Worm (Caenorhabditis elegans) whole organism, L3 larva: ENCODE data around the gene srh-25.

Source experiments
- jun-1 ChIP-seq: fragments of 150-350 bp; optimal IDR thresholded peaks from 2 replicates; lab custom pipeline; 2014; ENCODE audit warnings: missing biosample characterization, missing genetic modification reagents, missing genetic modification characterization
- lin-39 ChIP-seq: fragments of 150-350 bp; optimal IDR thresholded peaks from 2 replicates; lab custom pipeline; 2018; ENCODE audit warnings: missing biosample characterization, missing genetic modification reagents, missing genetic modification characterization
- nhr-77 ChIP-seq: fragments of 150-350 bp; optimal IDR thresholded peaks from 2 replicates; lab custom pipeline; 2014; ENCODE audit warnings: missing biosample characterization, missing genetic modification characterization
- sea-2 ChIP-seq: fragments of 150-350 bp; sonication (generic microtip); optimal IDR thresholded peaks from 4 replicates; lab custom pipeline; 2014; ENCODE audit warnings: missing biosample characterization, missing genetic modification reagents, missing genetic modification characterization
- zag-1 ChIP-seq: fragments of 150-350 bp; optimal IDR thresholded peaks from 2 replicates; lab custom pipeline; 2014; ENCODE audit warnings: missing biosample characterization, missing genetic modification characterization

ce11 chrV:12470324-12470723 lies 36.7 kb upstream of the srh-25 start:
- TF ChIP-seq zag-1 (tag; lab: Kevin White, UChicago): no peak
- TF ChIP-seq sea-2: no peak
- no peak for TF ChIP-seq lin-39 (tag; lab: Kevin White, UChicago)
- TF ChIP-seq nhr-77 (tag; lab: Kevin White, UChicago): no peak
- no peak for TF ChIP-seq jun-1 (tag; lab: Kevin White, UChicago)
